Fruit fly (Drosophila melanogaster): ENCODE data around the gene trh.

trh gene

dm6 chr3L:319145-320009 lies 73.1 kb downstream of the trh start, which contains the start of gene fwd (continued):
- TF ChIP-seq CG18599 (GFP tag; optimal IDR thresholded peaks at IDR 0.05) (peak; percentile 71), NFAT (GFP tag; IDR thresholded peaks at IDR 0.05) (0 out of 2 replicates have a peak, but pooled peaks have one; percentile 13), aop (GFP tag; IDR thresholded peaks at IDR 0.05) (0 out of 2 replicates have a peak, but pooled peaks have one; percentile 4), CG12769 (tag; optimal IDR thresholded peaks at IDR 0.05) (peak; percentile 31), CTCF (GFP tag; optimal IDR thresholded peaks at IDR 0.05) (peak; percentile 25), tgo (GFP tag; IDR thresholded peaks at IDR 0.05) (no peak), Hr51 (GFP tag; optimal IDR thresholded peaks at IDR 0.05) (peak in 1 of 2 experiments; percentile 54), CG7786 (GFP tag; optimal IDR thresholded peaks at IDR 0.05) (peak; percentile 1), Pdp1 (GFP tag; optimal IDR thresholded peaks at IDR 0.05) (peak in 1 of 2 experiments; percentile 82), sug (tag; optimal IDR thresholded peaks at IDR 0.05) (peak; percentile 45), CG7745 (tag; optimal IDR thresholded peaks at IDR 0.05) (no peak), z (GFP tag; IDR thresholded peaks at IDR 0.05) (peak; percentile 85), CG31365 (tag; optimal IDR thresholded peaks at IDR 0.05) (peak; percentile 14), Xbp1 (GFP tag; optimal IDR thresholded peaks at IDR 0.05) (peak; percentile 31), CG13624 (GFP tag; optimal IDR thresholded peaks at IDR 0.05) (peak; percentile 66), en (GFP tag; optimal IDR thresholded peaks at IDR 0.05) (peak; percentile 12), CG9437 (GFP tag; optimal IDR thresholded peaks at IDR 0.05) (no peak), CG2712 (tag; optimal IDR thresholded peaks at IDR 0.05) (peak; percentile 41), crol (GFP tag; IDR thresholded peaks at IDR 0.05) (peak; percentile 89), cg (GFP tag; optimal IDR thresholded peaks at IDR 0.05) (peak; percentile 98), tll (GFP tag; optimal IDR thresholded peaks at IDR 0.05) (peak in 1 of 2 experiments; percentile 58), Stat92E (GFP tag; optimal IDR thresholded peaks at IDR 0.05) (peak in 1 of 3 experiments; percentile 55), Sry-δ (GFP tag; optimal IDR thresholded peaks at IDR 0.05) (peak; percentile 53), Mes4 (GFP tag; optimal IDR thresholded peaks at IDR 0.05) (peak; percentile 46), HHEX (GFP tag; optimal IDR thresholded peaks at IDR 0.05) (peak; percentile 26), btn (GFP tag; optimal IDR thresholded peaks at IDR 0.05) (no peak), nmo (GFP tag; optimal IDR thresholded peaks at IDR 0.05) (peak; percentile 67), CG17361 (GFP tag; IDR thresholded peaks at IDR 0.05) (0 out of 3 replicates have a peak, but pooled peaks have one; percentile 9), CG18619 (GFP tag; optimal IDR thresholded peaks at IDR 0.05) (no peak), CG4328 (GFP tag; optimal IDR thresholded peaks at IDR 0.05) (peak; percentile 13), CG4617 (GFP tag; optimal IDR thresholded peaks at IDR 0.05; ENCODE audit: borderline replicate concordance) (peak; percentile 58), ab (GFP tag; optimal IDR thresholded peaks at IDR 0.05) (no peak), Neu2 (GFP tag; optimal IDR thresholded peaks at IDR 0.05; ENCODE audit: borderline replicate concordance) (no peak), CG3847 (GFP tag; IDR thresholded peaks at IDR 0.05) (peak; percentile 69), Dref (GFP tag; IDR thresholded peaks at IDR 0.05) (peak; percentile 49), odd (GFP tag; optimal IDR thresholded peaks at IDR 0.05) (peak; percentile 48), jigr1 (GFP tag; IDR thresholded peaks at IDR 0.05) (no peak), mirr (GFP tag; optimal IDR thresholded peaks at IDR 0.05) (peak; percentile 13), Side (GFP tag; optimal IDR thresholded peaks at IDR 0.05) (peak; percentile 8), NC2β (GFP tag; optimal IDR thresholded peaks at IDR 0.05) (peak; percentile 27), CG8924 (tag; optimal IDR thresholded peaks at IDR 0.05) (peak; percentile 76), E2f2 (GFP tag; IDR thresholded peaks at IDR 0.05) (0 out of 2 replicates have a peak, but pooled peaks have one; percentile 52), CG33213 (GFP tag; optimal IDR thresholded peaks at IDR 0.05) (peak; percentile 68), gfzf (GFP tag; optimal IDR thresholded peaks at IDR 0.05) (peak; percentile 99), sd (tag; optimal IDR thresholded peaks at IDR 0.05) (peak; percentile 16), pros (GFP tag; optimal IDR thresholded peaks at IDR 0.05) (peak; percentile 64), CG30020 (tag; optimal IDR thresholded peaks at IDR 0.05) (peak; percentile 54), gsb (GFP tag; IDR thresholded peaks at IDR 0.05) (no peak)
